Fruit fly (Drosophila melanogaster) whole organism, wandering third instar larva: ENCODE measurements around the gene CG7560.

Source experiments
- Abd-B ChIP-seq: fragments of >200 bp; optimal IDR thresholded peaks from 2 replicates; lab custom pipeline; 2017; ENCODE audit warnings: missing biosample characterization, missing genetic modification characterization
- CG32264 ChIP-seq: fragments of 200-800 bp; sonication (Bioruptor generic); optimal IDR thresholded peaks from 2 replicates; lab custom pipeline; 2016; ENCODE audit warnings: missing biosample characterization, missing genetic modification characterization
- CG9705 ChIP-seq: fragments of 200-800 bp; sonication (Bioruptor generic); optimal IDR thresholded peaks from 2 replicates; lab custom pipeline; 2018; ENCODE audit warnings: missing biosample characterization, mild to moderate bottlenecking, missing genetic modification characterization
- CrebA ChIP-seq: fragments of 200-800 bp; sonication (Bioruptor generic); optimal IDR thresholded peaks from 2 replicates; lab custom pipeline; 2016; ENCODE audit warnings: missing biosample characterization, mild to moderate bottlenecking, missing genetic modification characterization, borderline replicate concordance
- Dfd ChIP-seq: fragments of >200 bp; optimal IDR thresholded peaks from 2 replicates; lab custom pipeline; 2017; ENCODE audit warnings: missing biosample characterization, missing genetic modification characterization
- Dif ChIP-seq: fragments of 200-275, 200-300 bp; sonication (Bioruptor generic); optimal IDR thresholded peaks from 2 replicates; lab custom pipeline; 2018; ENCODE audit warnings: missing biosample characterization, missing genetic modification characterization; ENCODE audit not compliant: partially characterized antibody
- GATAd ChIP-seq: sonication (Bioruptor generic); optimal IDR thresholded peaks from 2 replicates; lab custom pipeline; 2016; ENCODE audit warnings: missing biosample characterization, missing genetic modification characterization
- HLH106 ChIP-seq: fragments of 200-800 bp; optimal IDR thresholded peaks from 3 replicates; lab custom pipeline; 2019; ENCODE audit warnings: missing biosample characterization, mild to moderate bottlenecking, missing genetic modification characterization, moderate library complexity
- Hnf4 ChIP-seq: fragments of 200-800 bp; sonication (Bioruptor generic); optimal IDR thresholded peaks from 2 replicates; lab custom pipeline; 2016; ENCODE audit warnings: missing biosample characterization, mild to moderate bottlenecking, missing genetic modification characterization
- Hr78 ChIP-seq: fragments of >200 bp; optimal IDR thresholded peaks from 2 replicates; lab custom pipeline; 2017; ENCODE audit warnings: missing biosample characterization, missing genetic modification characterization
- Hr83 ChIP-seq: fragments of 200-300 bp; sonication (Bioruptor generic); optimal IDR thresholded peaks from 2 replicates; lab custom pipeline; 2016; ENCODE audit warnings: missing biosample characterization, mild to moderate bottlenecking, missing genetic modification characterization, moderate library complexity; ENCODE audit not compliant: poor library complexity, severe bottlenecking
- Jra ChIP-seq: sonication (Bioruptor generic); optimal IDR thresholded peaks from 2 replicates; lab custom pipeline; 2016; ENCODE audit warnings: missing biosample characterization, missing genetic modification characterization
- Myc ChIP-seq: fragments of >200 bp; optimal IDR thresholded peaks from 2 replicates; lab custom pipeline; 2017
- N ChIP-seq: fragments of >200 bp; optimal IDR thresholded peaks from 2 replicates; lab custom pipeline; 2018; ENCODE audit warnings: missing biosample characterization, missing external identifiers, missing genetic modification characterization
- OdsH ChIP-seq: fragments of 200-800 bp; sonication (Bioruptor generic); optimal IDR thresholded peaks from 2 replicates; lab custom pipeline; 2016; ENCODE audit warnings: missing biosample characterization, mild to moderate bottlenecking, missing genetic modification characterization
- Rel ChIP-seq, 2 experiments: fragments of 200-800 bp; sonication (Bioruptor generic) in 1 of 2; optimal IDR thresholded peaks; 2 replicates in 1 of 2; 3 replicates in 1 of 2; lab custom pipeline; 2016 to 2019; ENCODE audit warnings: mild to moderate bottlenecking in 2 of 2, missing biosample characterization in 2 of 2, missing genetic modification characterization in 2 of 2, moderate library complexity in 1 of 2
- Sp1 ChIP-seq: fragments of 200-800 bp; sonication (Bioruptor generic); optimal IDR thresholded peaks from 3 replicates; lab custom pipeline; 2019; ENCODE audit warnings: missing biosample characterization, mild to moderate bottlenecking, missing genetic modification characterization, moderate library complexity
- Vsx2 ChIP-seq: fragments of 200-300, 225-300 bp; sonication (Bioruptor generic); optimal IDR thresholded peaks from 2 replicates; lab custom pipeline; 2018; ENCODE audit warnings: missing biosample characterization, missing genetic modification characterization; ENCODE audit not compliant: partially characterized antibody
- br ChIP-seq: fragments of 200-800 bp; sonication (Bioruptor generic); optimal IDR thresholded peaks from 2 replicates; lab custom pipeline; 2016; ENCODE audit warnings: missing biosample characterization, missing genetic modification characterization
- brk ChIP-seq: fragments of 200-800 bp; sonication (Bioruptor generic); optimal IDR thresholded peaks from 2 replicates; lab custom pipeline; 2016; ENCODE audit warnings: missing biosample characterization, mild to moderate bottlenecking, missing genetic modification characterization
- dl ChIP-seq, 2 experiments: fragments of 175-275, 200-275 bp in 1 of 2; fragments of 200-275 bp in 1 of 2; sonication (Bioruptor generic); optimal IDR thresholded peaks; lab custom pipeline; 2018; ENCODE audit warnings: mild to moderate bottlenecking in 2 of 2, missing biosample characterization in 2 of 2, missing genetic modification characterization in 2 of 2, moderate library complexity in 2 of 2; ENCODE audit not compliant: partially characterized antibody in 2 of 2, insufficient read depth in 1 of 2
- dmrt93B ChIP-seq: fragments of 200-800 bp; sonication (Bioruptor generic); optimal IDR thresholded peaks from 2 replicates; lab custom pipeline; 2018; ENCODE audit warnings: missing biosample characterization, mild to moderate bottlenecking, missing genetic modification characterization
- dsf ChIP-seq: sonication (Bioruptor generic); optimal IDR thresholded peaks from 2 replicates; lab custom pipeline; 2016; ENCODE audit warnings: missing biosample characterization, missing genetic modification characterization, borderline replicate concordance
- ey ChIP-seq: fragments of 200-800 bp; sonication (Bioruptor generic); optimal IDR thresholded peaks from 2 replicates; lab custom pipeline; 2016; ENCODE audit warnings: missing biosample characterization, missing genetic modification characterization
- foxo ChIP-seq, 2 experiments: fragments of 200-800 bp; sonication (Bioruptor generic); optimal IDR thresholded peaks; 2 replicates in 1 of 2; 3 replicates in 1 of 2; lab custom pipeline; 2016 to 2017; ENCODE audit warnings: missing biosample characterization in 2 of 2, missing genetic modification characterization in 2 of 2
- fru ChIP-seq: fragments of 200-800 bp; sonication (Bioruptor generic); optimal IDR thresholded peaks from 3 replicates; lab custom pipeline; 2016; ENCODE audit warnings: missing biosample characterization, mild to moderate bottlenecking, missing genetic modification characterization
- h ChIP-seq: fragments of 200-800 bp; sonication (Bioruptor generic); optimal IDR thresholded peaks from 3 replicates; lab custom pipeline; 2016; ENCODE audit warnings: missing biosample characterization, mild to moderate bottlenecking, missing genetic modification characterization
- jim ChIP-seq: fragments of 175-275, 200-325 bp; sonication (Bioruptor generic); optimal IDR thresholded peaks from 2 replicates; lab custom pipeline; 2016; ENCODE audit warnings: missing biosample characterization, mild to moderate bottlenecking, missing genetic modification characterization
- lola ChIP-seq: fragments of >200 bp; optimal IDR thresholded peaks from 2 replicates; lab custom pipeline; 2017; ENCODE audit warnings: missing biosample characterization, missing genetic modification characterization
- pan ChIP-seq: fragments of >200 bp; optimal IDR thresholded peaks from 2 replicates; lab custom pipeline; 2017
- psq ChIP-seq: fragments of 200-800 bp; sonication (Bioruptor generic); optimal IDR thresholded peaks from 3 replicates; lab custom pipeline; 2017; ENCODE audit warnings: missing biosample characterization, mild to moderate bottlenecking, missing genetic modification characterization, moderate library complexity
- rgr ChIP-seq: fragments of 200-800 bp; sonication (Bioruptor generic); optimal IDR thresholded peaks from 3 replicates; lab custom pipeline; 2016; ENCODE audit warnings: missing biosample characterization, mild to moderate bottlenecking, missing genetic modification characterization
- sage ChIP-seq: fragments of 200-800 bp; sonication (Bioruptor generic); optimal IDR thresholded peaks from 2 replicates; lab custom pipeline; 2016; ENCODE audit warnings: missing biosample characterization, mild to moderate bottlenecking, missing genetic modification characterization
- sv ChIP-seq: fragments of 200-800 bp; sonication (Bioruptor generic); optimal IDR thresholded peaks from 3 replicates; lab custom pipeline; 2016; ENCODE audit warnings: missing biosample characterization, missing genetic modification characterization
- tai ChIP-seq: sonication (Bioruptor generic); optimal IDR thresholded peaks from 2 replicates; lab custom pipeline; 2016; ENCODE audit warnings: missing biosample characterization, missing genetic modification characterization
- usp ChIP-seq: fragments of >200 bp; optimal IDR thresholded peaks from 2 replicates; lab custom pipeline; 2017; ENCODE audit warnings: missing biosample characterization, missing genetic modification characterization
- woc ChIP-seq: sonication (Bioruptor generic); optimal IDR thresholded peaks from 2 replicates; lab custom pipeline; 2016; ENCODE audit warnings: missing biosample characterization, mild to moderate bottlenecking, missing genetic modification characterization

CG7560 gene

dm6 chr3L:11422338-11422802 lies 2.6 kb upstream of the CG7560 start (continued):
- TF ChIP-seq Dfd (GFP tag; lab: Kevin White, UChicago) (no peak), woc (GFP tag; lab: Kevin White, UChicago) (peak; percentile 51), Hr78 (no peak), Abd-B (GFP tag; lab: Kevin White, UChicago) (no peak), GATAd (GFP tag; lab: Kevin White, UChicago) (no peak), ey (peak; percentile 24), sv (peak; percentile 29), Jra (GFP tag; lab: Kevin White, UChicago) (peak; percentile 20), dl (GFP tag; optimal IDR thresholded peaks at IDR 0.05; lab: Kevin White, UChicago; ENCODE audit: insufficient read depth in 1 of 2, partially characterized antibody in 2 of 2) (no peak), N (GFP tag; lab: Kevin White, UChicago) (no peak), Myc (lab: Kevin White, UChicago) (no peak)

dm6 chr3L:11428390-11428789 lies 3.4 kb downstream of the CG7560 start:
- TF ChIP-seq dl (GFP tag; optimal IDR thresholded peaks at IDR 0.05; lab: Kevin White, UChicago; ENCODE audit: insufficient read depth in 1 of 2, partially characterized antibody in 2 of 2), result peak in 1 of 2 experiments; percentile 8
- no peak for TF ChIP-seq Dfd (GFP tag; lab: Kevin White, UChicago)
- TF ChIP-seq CrebA (GFP tag; lab: Kevin White, UChicago), result peak; percentile 42
- no peak for TF ChIP-seq Abd-B (GFP tag; lab: Kevin White, UChicago)
- TF ChIP-seq Dif (GFP tag; lab: Kevin White, UChicago), result peak; percentile 17
- TF ChIP-seq, all 38 proteins: peak for 3

dm6 chr3L:11429695-11430094 lies 4.7 kb downstream of the CG7560 start:
- TF ChIP-seq ey (no peak), rgr (GFP tag; lab: Kevin White, UChicago) (no peak), sv (no peak), CrebA (GFP tag; lab: Kevin White, UChicago) (no peak), woc (GFP tag; lab: Kevin White, UChicago) (no peak), fru (GFP tag; lab: Kevin White, UChicago) (no peak), Vsx2 (GFP tag; lab: Kevin White, UChicago) (no peak), OdsH (GFP tag; lab: Kevin White, UChicago) (no peak), dsf (no peak), HLH106 (no peak), usp (GFP tag; lab: Kevin White, UChicago) (no peak), dl (GFP tag; optimal IDR thresholded peaks at IDR 0.05; lab: Kevin White, UChicago; ENCODE audit: insufficient read depth in 1 of 2, partially characterized antibody in 2 of 2) (no peak)

- TF ChIP-seq Dif (GFP tag; lab: Kevin White, UChicago) (no peak), Hr83 (GFP tag; lab: Kevin White, UChicago) (peak; percentile 86), OdsH (GFP tag; lab: Kevin White, UChicago) (peak; percentile 95), Rel (GFP tag; optimal IDR thresholded peaks at IDR 0.05; lab: Kevin White, UChicago) (no peak), Rel (tag; optimal IDR thresholded peaks at IDR 0.05; lab: Kevin White, UChicago) (peak; percentile 52), ey (peak; percentile 92), jim (GFP tag; lab: Kevin White, UChicago) (peak; percentile 7), lola (GFP tag; lab: Kevin White, UChicago) (no peak), brk (GFP tag; lab: Kevin White, UChicago) (peak; percentile 61), tai (GFP tag; lab: Kevin White, UChicago) (peak; percentile 93), CrebA (GFP tag; lab: Kevin White, UChicago) (peak; percentile 9), CG32264 (GFP tag; lab: Kevin White, UChicago) (peak; percentile 31), woc (GFP tag; lab: Kevin White, UChicago) (no peak), Jra (GFP tag; lab: Kevin White, UChicago) (peak; percentile 72), fru (GFP tag; lab: Kevin White, UChicago) (peak; percentile 85), N (GFP tag; lab: Kevin White, UChicago) (no peak), dl (GFP tag; optimal IDR thresholded peaks at IDR 0.05; lab: Kevin White, UChicago; ENCODE audit: insufficient read depth in 1 of 2, partially characterized antibody in 2 of 2) (no peak), rgr (GFP tag; lab: Kevin White, UChicago) (peak; percentile 95), Abd-B (GFP tag; lab: Kevin White, UChicago) (no peak), Hnf4 (GFP tag; lab: Kevin White, UChicago) (peak; percentile 88), usp (GFP tag; lab: Kevin White, UChicago) (no peak), Sp1 (peak; percentile 86), h (GFP tag; lab: Kevin White, UChicago) (peak; percentile 94), dmrt93B (GFP tag; lab: Kevin White, UChicago) (peak; percentile 64), Hr78 (no peak), foxo (GFP tag; optimal IDR thresholded peaks at IDR 0.05; lab: Kevin White, UChicago) (peak in 1 of 2 experiments; percentile 96), br (GFP tag; lab: Kevin White, UChicago) (peak; percentile 94), Vsx2 (GFP tag; lab: Kevin White, UChicago) (no peak), CG9705 (GFP tag; lab: Kevin White, UChicago) (peak; percentile 44), HLH106 (peak; percentile 87), dsf (peak; percentile 35), sv (peak; percentile 58), Myc (lab: Kevin White, UChicago) (no peak), GATAd (GFP tag; lab: Kevin White, UChicago) (peak; percentile 42), pan (lab: Kevin White, UChicago) (no peak), sage (peak; percentile 54), psq (peak; percentile 88)
Measured at dm6 chr3L:11431251-11431925, 6.4 kb downstream of the CG7560 start.
